Worm (Caenorhabditis elegans) whole organism, late embryonic: ENCODE results near the gene srr-7.

Experiments
- ceh-30 ChIP-seq: fragments of 150-350 bp; optimal IDR thresholded peaks from 2 replicates; lab custom pipeline; 2014; ENCODE audit warnings: missing biosample characterization, missing genetic modification characterization
- ceh-31 ChIP-seq: sonication (generic microtip); optimal IDR thresholded peaks from 2 replicates; lab custom pipeline; 2016; ENCODE audit warnings: missing genetic modification characterization, missing compliant biosample characterization
- dmd-4 ChIP-seq: sonication (generic microtip); optimal IDR thresholded peaks from 2 replicates; lab custom pipeline; 2016; ENCODE audit warnings: borderline replicate concordance, missing genetic modification characterization, missing compliant biosample characterization
- fax-1 ChIP-seq: sonication (generic microtip); optimal IDR thresholded peaks from 2 replicates; lab custom pipeline; 2016; ENCODE audit warnings: missing genotype, missing genetic modification characterization, missing compliant biosample characterization
- sox-4 ChIP-seq: sonication (generic microtip); optimal IDR thresholded peaks from 2 replicates; lab custom pipeline; 2017; ENCODE audit warnings: mild to moderate bottlenecking, missing genetic modification characterization, inconsistent platforms, missing compliant biosample characterization
- unc-55 ChIP-seq: sonication (generic microtip); optimal IDR thresholded peaks from 2 replicates; lab custom pipeline; 2017; ENCODE audit warnings: missing biosample characterization, missing genetic modification reagents, missing genetic modification characterization

DNA sequence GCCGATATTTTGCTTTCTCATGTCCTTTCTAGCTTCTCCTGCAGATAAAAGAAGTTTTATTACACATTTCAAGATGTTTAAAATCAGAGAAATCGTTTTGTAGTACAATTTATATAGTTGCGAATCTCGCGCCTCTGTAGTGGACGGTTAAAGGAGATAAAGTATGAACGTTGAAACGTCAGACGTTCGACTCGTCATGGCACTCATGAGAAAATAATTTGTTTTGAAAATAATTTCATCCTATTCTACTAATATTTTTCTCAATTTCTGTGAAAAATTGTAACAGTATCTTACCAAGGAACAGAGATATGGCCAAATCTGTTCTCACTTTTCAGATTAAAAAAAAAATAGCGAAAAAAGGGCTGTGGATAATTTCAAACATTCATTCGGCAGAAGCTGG is 19.7 kb downstream of the srr-7 start, which contains the start of gene T09F5.20:
- no peak for TF ChIP-seq sox-4
- no peak for TF ChIP-seq fax-1
- TF ChIP-seq ceh-31 (tag; lab: Kevin White, UChicago) = no peak
- no peak for TF ChIP-seq unc-55 (GFP tag; lab: Kevin White, UChicago)
- TF ChIP-seq dmd-4 (tag; lab: Kevin White, UChicago) = no peak
- TF ChIP-seq ceh-30 (tag; lab: Kevin White, UChicago) = no peak
